Fruit fly (Drosophila melanogaster): ENCODE data around the gene Afti.

Gene Afti

dm6 chr3R:14277894-14278522, 48.5 kb downstream of the Afti start (continued):
- TF ChIP-seq CG33213 (GFP tag; optimal IDR thresholded peaks at IDR 0.05), result no peak
- TF ChIP-seq CG12219 (GFP tag; optimal IDR thresholded peaks at IDR 0.05), result peak; percentile 55
- peak; percentile 75 for TF ChIP-seq Oli (tag; optimal IDR thresholded peaks at IDR 0.05)
- peak; percentile 58 for TF ChIP-seq Hr3 (GFP tag; optimal IDR thresholded peaks at IDR 0.05)
- TF ChIP-seq ken (GFP tag; IDR thresholded peaks at IDR 0.05), result peak; percentile 68; the same call in 1 of the 3 replicates
- TF ChIP-seq CG1792 (GFP tag; optimal IDR thresholded peaks at IDR 0.05), result no peak
- peak; percentile 95 for TF ChIP-seq zen (tag; optimal IDR thresholded peaks at IDR 0.05)
- peak; percentile 79 for TF ChIP-seq Ada2b (GFP tag; IDR thresholded peaks at IDR 0.05)
- TF ChIP-seq CG4820 (GFP tag; optimal IDR thresholded peaks at IDR 0.05), result peak; percentile 61
- TF ChIP-seq Asciz (GFP tag; optimal IDR thresholded peaks at IDR 0.05), result no peak
- TF ChIP-seq nmo (GFP tag; optimal IDR thresholded peaks at IDR 0.05), result peak; percentile 75
- TF ChIP-seq CG8765 (GFP tag; IDR thresholded peaks at IDR 0.05), result peak; percentile 89
- TF ChIP-seq knrl (GFP tag; IDR thresholded peaks at IDR 0.05; ENCODE audit: partially characterized antibody), result no peak
- TF ChIP-seq ci (GFP tag; IDR thresholded peaks at IDR 0.05), result peak; percentile 90
- peak; percentile 91 for TF ChIP-seq CG7271 (tag; optimal IDR thresholded peaks at IDR 0.05)
- TF ChIP-seq B-H1 (GFP tag; IDR thresholded peaks at IDR 0.05), result peak; percentile 72; the same call in 2 of the 3 replicates
- TF ChIP-seq lbe (GFP tag; optimal IDR thresholded peaks at IDR 0.05), result peak; percentile 94
- no peak for TF ChIP-seq CG10431 (GFP tag; optimal IDR thresholded peaks at IDR 0.05)
- no peak for TF ChIP-seq crc (GFP tag; optimal IDR thresholded peaks at IDR 0.05)
- peak; percentile 91 for TF ChIP-seq CG17328 (GFP tag; IDR thresholded peaks at IDR 0.05)
- TF ChIP-seq NC2β (GFP tag; optimal IDR thresholded peaks at IDR 0.05), result peak; percentile 3
- peak; percentile 66 for TF ChIP-seq ATbp (GFP tag; optimal IDR thresholded peaks at IDR 0.05)
- TF ChIP-seq unc-4 (GFP tag; IDR thresholded peaks at IDR 0.05; ENCODE audit: partially characterized antibody), result no peak
- TF ChIP-seq CG11456 (GFP tag; IDR thresholded peaks at IDR 0.05), result peak; percentile 76
- TF ChIP-seq bigmax (GFP tag; optimal IDR thresholded peaks at IDR 0.05), result no peak
- TF ChIP-seq dpn (GFP tag; optimal IDR thresholded peaks at IDR 0.05), result peak; percentile 41 to 62
- peak; percentile 74; the same call in 2 of the 3 replicates for TF ChIP-seq CG34422 (GFP tag; IDR thresholded peaks at IDR 0.05)
- TF ChIP-seq vfl (GFP tag; optimal IDR thresholded peaks at IDR 0.05), result peak; percentile 46
- TF ChIP-seq CG2712 (tag; optimal IDR thresholded peaks at IDR 0.05), result peak; percentile 92
- no peak for TF ChIP-seq Doc3 (GFP tag; IDR thresholded peaks at IDR 0.05; ENCODE audit: partially characterized antibody)
- TF ChIP-seq CG11247 (GFP tag; IDR thresholded peaks at IDR 0.05), result peak; percentile 58
- no peak for TF ChIP-seq CG42726 (GFP tag; IDR thresholded peaks at IDR 0.05; ENCODE audit: partially characterized antibody)
- TF ChIP-seq slp2 (GFP tag; optimal IDR thresholded peaks at IDR 0.05), result no peak
- TF ChIP-seq CkIIα-i1 (GFP tag; IDR thresholded peaks at IDR 0.05), result no peak
- TF ChIP-seq Aef1 (GFP tag; IDR thresholded peaks at IDR 0.05), result peak; percentile 54
- TF ChIP-seq CG10979 (tag; optimal IDR thresholded peaks at IDR 0.05), result peak; percentile 93
- 0 out of 2 replicates have a peak, but pooled peaks have one; percentile 11 for TF ChIP-seq dimm (GFP tag; IDR thresholded peaks at IDR 0.05)
- TF ChIP-seq z (GFP tag; IDR thresholded peaks at IDR 0.05), result peak; percentile 62; the same call in 2 of the 3 replicates
- TF ChIP-seq slou (GFP tag; optimal IDR thresholded peaks at IDR 0.05), result peak; percentile 2
- TF ChIP-seq phol (tag; optimal IDR thresholded peaks at IDR 0.05), result peak; percentile 81
- peak; percentile 74 for TF ChIP-seq dysf (GFP tag; IDR thresholded peaks at IDR 0.05)
- TF ChIP-seq CG8290 (GFP tag; optimal IDR thresholded peaks at IDR 0.05), result no peak
- no peak for TF ChIP-seq CG8290 (tag; optimal IDR thresholded peaks at IDR 0.05)
- TF ChIP-seq CG6254 (GFP tag; optimal IDR thresholded peaks at IDR 0.05), result peak; percentile 71
- TF ChIP-seq CG8478 (optimal IDR thresholded peaks at IDR 0.05), result no peak
- no peak for TF ChIP-seq sd (tag; optimal IDR thresholded peaks at IDR 0.05)
- TF ChIP-seq mld (GFP tag; IDR thresholded peaks at IDR 0.05; ENCODE audit: partially characterized antibody), result no peak
- peak; percentile 46 for TF ChIP-seq jing (GFP tag; optimal IDR thresholded peaks at IDR 0.05)
- no peak for TF ChIP-seq Poxn (GFP tag; IDR thresholded peaks at IDR 0.05)
- TF ChIP-seq stwl (tag; optimal IDR thresholded peaks at IDR 0.05), result no peak
- peak; percentile 84 for TF ChIP-seq slbo (GFP tag; IDR thresholded peaks at IDR 0.05)

Measured in whole organism, embryonic.